Fruit fly (Drosophila melanogaster): ENCODE data around the gene Ssb-c31a.

dm6 chr2L:8203748-8204147 is 7.4 kb upstream of the Ssb-c31a start:
- no peak for TF ChIP-seq CG8478 (optimal IDR thresholded peaks at IDR 0.05)
- no peak for TF ChIP-seq CTCF (optimal IDR thresholded peaks at IDR 0.05)

Data from S2 (cell line).